Worm (Caenorhabditis elegans): ENCODE data around the gene mrps-22.
A peak's percentile ranks its signal among the peaks of the same experiment; 100 is the strongest.

mrps-22 gene

ce11 chrII:10563368-10563767, 19.1 kb upstream of the mrps-22 start, which contains the start of gene cdc-48.1 (continued):
- peak; percentile 100 for TF ChIP-seq lin-38 (GFP tag; IDR thresholded peaks at IDR 0.05)
- peak; percentile 98 for TF ChIP-seq nhr-10 (tag; optimal IDR thresholded peaks at IDR 0.05)
- TF ChIP-seq ceh-62 (tag; optimal IDR thresholded peaks at IDR 0.05): peak; percentile 49
- peak; percentile 98 for TF ChIP-seq mdt-29 (GFP tag; IDR thresholded peaks at IDR 0.05)
- peak; percentile 96 for TF ChIP-seq ceh-44 (GFP tag; IDR thresholded peaks at IDR 0.05)
- TF ChIP-seq hlh-11 (tag; optimal IDR thresholded peaks at IDR 0.05): peak; percentile 99
- peak; percentile 100 for TF ChIP-seq nhr-6 (tag; optimal IDR thresholded peaks at IDR 0.05)
- TF ChIP-seq nhr-76 (tag; optimal IDR thresholded peaks at IDR 0.05): peak; percentile 91
- TF ChIP-seq vab-7 (GFP tag; IDR thresholded peaks at IDR 0.05): peak; percentile 99
- TF ChIP-seq F26F4.8 (GFP tag; conservative IDR thresholded peaks at IDR 0.05): peak; percentile 54; the same call in 1 of the 2 replicates
- TF ChIP-seq T26A8.4 (GFP tag; IDR thresholded peaks at IDR 0.05): peak; percentile 99
- peak; percentile 99 for TF ChIP-seq hmg-1.1 (GFP tag; IDR thresholded peaks at IDR 0.05)
- peak in 1 of 2 experiments; percentile 90 for TF ChIP-seq ZK546.5 (tag; optimal IDR thresholded peaks at IDR 0.05)
- TF ChIP-seq lin-1 (GFP tag; IDR thresholded peaks at IDR 0.05): peak; percentile 99
- peak; percentile 75; the same call in 1 of the 2 replicates for TF ChIP-seq zip-11 (GFP tag; IDR thresholded peaks at IDR 0.05)
- TF ChIP-seq nhr-237 (tag; optimal IDR thresholded peaks at IDR 0.05): peak; percentile 89
- TF ChIP-seq hif-1 (tag; optimal IDR thresholded peaks at IDR 0.05): peak; percentile 89 to 97
- peak; percentile 100 for TF ChIP-seq lin-15B (tag; optimal IDR thresholded peaks at IDR 0.05)
- TF ChIP-seq madf-5 (GFP tag; IDR thresholded peaks at IDR 0.05): peak; percentile 88 to 94; a peak in 3 of 4 replicates
- peak; percentile 73 to 98 for TF ChIP-seq mdl-1 (tag; optimal IDR thresholded peaks at IDR 0.05)
- TF ChIP-seq nhr-28 (tag; optimal IDR thresholded peaks at IDR 0.05): peak; percentile 99
- peak; percentile 73 for TF ChIP-seq skn-1 (tag; optimal IDR thresholded peaks at IDR 0.05)
- TF ChIP-seq jun-1 (tag; optimal IDR thresholded peaks at IDR 0.05): peak; percentile 97
- peak; percentile 95 for TF ChIP-seq egl-43 (GFP tag; IDR thresholded peaks at IDR 0.05)
- peak; percentile 100 for TF ChIP-seq aha-1 (tag)
- TF ChIP-seq fkh-10 (GFP tag; optimal IDR thresholded peaks at IDR 0.05): peak; percentile 100
- TF ChIP-seq lir-3 (tag; optimal IDR thresholded peaks at IDR 0.05): peak; percentile 87
- TF ChIP-seq saeg-2 (GFP tag; IDR thresholded peaks at IDR 0.05): peak; percentile 98
- TF ChIP-seq cey-2 (tag; optimal IDR thresholded peaks at IDR 0.05; ENCODE audit: borderline replicate concordance, insufficient read depth): peak; percentile 95
- peak; percentile 97 for TF ChIP-seq D1046.2 (GFP tag; IDR thresholded peaks at IDR 0.05)
- peak; percentile 92; the same call in 1 of the 2 replicates for TF ChIP-seq daf-8 (GFP tag; IDR thresholded peaks at IDR 0.05)
- peak; percentile 30; the same call in 1 of the 2 replicates for TF ChIP-seq set-16 (GFP tag; IDR thresholded peaks at IDR 0.05)
- TF ChIP-seq unc-39 (tag; optimal IDR thresholded peaks at IDR 0.05): no peak
- peak; percentile 98 for TF ChIP-seq pqm-1 (tag; optimal IDR thresholded peaks at IDR 0.05)
- TF ChIP-seq nhr-102 (tag; optimal IDR thresholded peaks at IDR 0.05): peak; percentile 98
- peak; percentile 99 for TF ChIP-seq rbr-2 (tag; optimal IDR thresholded peaks at IDR 0.05)
- peak; percentile 99 for TF ChIP-seq madf-9 (GFP tag; conservative IDR thresholded peaks at IDR 0.05)
- TF ChIP-seq dve-1 (tag; optimal IDR thresholded peaks at IDR 0.05; ENCODE audit: insufficient read depth): peak; percentile 100
- peak; percentile 72 for TF ChIP-seq ceh-28 (tag; optimal IDR thresholded peaks at IDR 0.05)
- TF ChIP-seq ztf-7 (tag; optimal IDR thresholded peaks at IDR 0.05): peak; percentile 96
- TF ChIP-seq duxl-1 (tag; optimal IDR thresholded peaks at IDR 0.05; ENCODE audit: poor library complexity): peak; percentile 98
- peak; percentile 98 for TF ChIP-seq daf-19 (GFP tag; conservative IDR thresholded peaks at IDR 0.05)
- peak; percentile 95 for TF ChIP-seq F44E2.7 (GFP tag; IDR thresholded peaks at IDR 0.05)
- TF ChIP-seq dpl-1 (GFP tag; optimal IDR thresholded peaks at IDR 0.05): peak; percentile 100
- peak; percentile 92 for TF ChIP-seq zag-1 (tag; optimal IDR thresholded peaks at IDR 0.05)
- TF ChIP-seq egl-27 (tag; optimal IDR thresholded peaks at IDR 0.05): peak; percentile 65
- TF ChIP-seq unc-130 (GFP tag; optimal IDR thresholded peaks at IDR 0.05): peak; percentile 98
- TF ChIP-seq ceh-82 (tag; optimal IDR thresholded peaks at IDR 0.05): peak; percentile 74
- peak; percentile 98 for TF ChIP-seq spr-1 (tag; optimal IDR thresholded peaks at IDR 0.05)
- peak; percentile 99 for TF ChIP-seq ctbp-1 (GFP tag; IDR thresholded peaks at IDR 0.05)
- TF ChIP-seq spr-3 (GFP tag; optimal IDR thresholded peaks at IDR 0.05): peak; percentile 98
- peak; percentile 72; the same call in 1 of the 2 replicates for TF ChIP-seq dmd-8 (GFP tag; IDR thresholded peaks at IDR 0.05)

All from whole organism, L4 larva.